Worm (Caenorhabditis elegans) whole organism, L4/young adult: Measurements from ENCODE around the gene Y17G9B.8.

ENCODE experiments used
- W03F9.2 ChIP-seq: fragments of 150-350 bp; optimal IDR thresholded peaks from 2 replicates; lab custom pipeline; 2014; ENCODE audit warnings: missing biosample characterization, missing genetic modification characterization
- dao-5 ChIP-seq: sonication (generic microtip); optimal IDR thresholded peaks from 2 replicates; lab custom pipeline; 2016; ENCODE audit warnings: missing genotype, missing genetic modification characterization, moderate library complexity, missing compliant biosample characterization
- him-1 ChIP-seq: sonication (generic microtip); optimal IDR thresholded peaks from 2 replicates; lab custom pipeline; 2016; ENCODE audit warnings: missing genotype, missing genetic modification reagents, missing genetic modification characterization, missing compliant biosample characterization

The Y17G9B.8 gene

DNA sequence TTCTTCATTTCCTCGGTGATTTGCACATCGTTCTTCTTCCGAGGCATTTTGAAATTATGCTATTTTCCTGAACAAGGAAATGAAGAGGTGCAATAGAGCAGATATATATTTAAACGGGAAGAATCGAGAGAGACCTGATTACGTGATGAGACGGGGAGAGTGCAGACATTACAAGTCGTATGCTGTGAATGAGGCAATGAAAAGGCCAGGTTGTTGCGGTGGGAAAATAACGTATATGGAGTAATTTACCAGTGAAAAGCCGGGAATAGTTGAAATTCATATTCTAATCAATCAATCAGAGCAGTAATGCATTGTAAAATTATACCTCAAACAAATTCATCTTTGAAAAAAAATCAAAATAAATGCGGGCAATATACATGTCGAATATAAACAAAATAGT lies at the start of gene Y17G9B.8:
TSS of gene Y17G9B.8 (minus strand) at position 182 of the 400 bp plus-strand sequence.
- no peak for TF ChIP-seq dao-5 (tag; lab: Kevin White, UChicago)

DNA sequence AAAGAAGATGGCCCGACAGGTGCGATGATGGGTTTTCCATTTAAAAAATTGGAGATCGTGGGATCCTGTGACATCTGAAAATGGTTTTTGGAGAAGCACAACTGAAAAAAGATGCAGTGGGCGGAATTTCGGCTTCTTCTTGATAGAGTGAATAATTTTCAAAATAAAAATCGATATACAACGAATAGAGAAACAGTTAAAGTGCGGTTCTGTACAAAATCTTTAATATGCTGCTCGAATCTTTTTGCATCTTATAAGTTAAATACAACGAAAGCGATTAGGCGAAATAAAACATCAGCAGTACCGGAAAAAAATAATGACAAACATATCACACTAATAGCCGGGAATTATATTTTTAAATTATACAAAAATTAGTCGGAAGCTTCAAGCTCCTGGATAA lies 48.6 kb upstream of the Y17G9B.8 start, which contains the start of gene H06H21.11:
TSS of gene H06H21.11 (minus strand) at position 101 of the 400 bp plus-strand sequence.
- TF ChIP-seq him-1 (tag; lab: Kevin White, UChicago) (no peak), dao-5 (tag; lab: Kevin White, UChicago) (no peak), W03F9.2 (tag; lab: Kevin White, UChicago) (no peak)

DNA sequence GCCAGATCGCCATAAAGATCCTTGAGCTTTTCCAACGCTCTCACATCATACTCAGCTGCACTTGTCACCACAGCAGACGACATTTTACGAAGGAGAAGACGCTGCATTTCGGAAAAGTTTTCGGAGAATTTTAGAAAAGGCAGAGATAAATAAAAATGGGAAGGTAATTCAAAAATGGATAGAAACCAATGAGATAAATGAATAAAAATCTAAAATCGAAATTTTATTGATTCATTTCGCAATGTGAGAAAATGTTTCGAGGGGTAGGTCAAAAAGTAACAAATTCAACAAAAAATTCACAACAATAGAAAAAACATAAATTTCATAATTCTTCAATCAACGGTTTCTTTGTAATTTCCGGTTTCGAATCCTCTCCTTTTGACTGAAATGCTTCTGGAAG lies 47.8 kb upstream of the Y17G9B.8 start, which contains the start of gene dpf-5:
TSS of gene dpf-5 (minus strand) at position 101 of the 400 bp plus-strand sequence.
- TF ChIP-seq dao-5 (tag; lab: Kevin White, UChicago) (no peak), W03F9.2 (tag; lab: Kevin White, UChicago) (no peak), him-1 (tag; lab: Kevin White, UChicago) (no peak)

DNA sequence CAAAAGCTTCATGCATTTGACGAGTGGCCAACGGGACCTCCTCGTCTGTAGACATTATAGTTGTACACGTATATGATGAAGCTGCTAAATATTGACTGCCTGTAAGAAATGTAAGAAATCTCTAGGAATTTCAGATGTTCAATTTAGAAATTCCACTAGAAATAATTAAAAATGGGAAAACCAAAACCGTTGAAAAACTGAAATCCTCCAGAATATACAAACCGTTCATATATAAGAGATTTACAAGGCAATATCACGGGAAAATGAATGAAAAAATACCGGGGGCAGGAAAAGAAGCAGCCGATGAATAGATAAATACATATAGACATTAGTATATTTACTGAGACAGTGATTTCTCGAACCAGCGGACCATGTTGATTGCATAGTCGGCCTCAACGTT lies 43.9 kb upstream of the Y17G9B.8 start, which contains the start of gene dpf-7:
TSS of gene dpf-7 (minus strand) at position 101 of the 400 bp plus-strand sequence.
- TF ChIP-seq W03F9.2 (tag; lab: Kevin White, UChicago), result no peak

DNA sequence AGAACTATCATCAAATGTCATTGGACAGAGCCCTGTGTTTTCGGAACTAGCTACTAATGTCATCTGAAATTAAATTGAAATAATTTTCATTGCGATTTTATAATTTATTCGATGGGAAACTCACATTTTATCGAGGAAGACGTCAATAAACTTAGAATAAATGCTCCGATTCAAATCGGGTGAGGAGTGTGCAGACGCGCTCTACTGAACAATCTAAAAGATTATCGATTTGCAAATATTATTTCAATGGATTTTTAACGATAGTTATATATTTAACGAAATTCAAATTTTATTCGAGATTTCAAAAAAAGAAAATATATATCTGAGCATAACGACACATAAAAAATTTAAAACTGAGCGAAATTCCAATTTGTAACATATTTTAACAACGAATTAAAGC lies 40.5 kb upstream of the Y17G9B.8 start, which contains the start of gene eor-1:
TSS of gene eor-1 (minus strand) at position 65 of the 400 bp plus-strand sequence.
- TF ChIP-seq W03F9.2 (tag; lab: Kevin White, UChicago) (peak; percentile 9), dao-5 (tag; lab: Kevin White, UChicago) (no peak)

DNA sequence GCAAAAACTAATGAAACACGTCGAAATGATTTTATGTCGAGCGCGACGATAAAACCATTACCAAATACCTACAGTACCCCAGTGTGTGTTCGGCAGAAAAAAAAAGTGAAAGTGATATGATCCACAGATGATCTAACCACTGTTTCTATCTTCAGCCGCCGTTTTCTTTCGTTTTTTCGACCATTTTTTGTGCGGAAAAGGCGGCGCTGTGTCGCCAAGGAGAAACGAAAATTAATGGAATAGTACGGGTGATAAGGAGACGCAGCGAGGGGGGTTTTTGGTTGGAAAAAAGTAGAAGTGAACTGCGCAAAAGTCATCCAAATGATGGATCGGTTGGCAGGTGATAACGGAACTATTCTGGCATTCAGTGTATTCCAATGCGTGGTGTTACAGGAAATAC lies 36.5 kb upstream of the Y17G9B.8 start:
- TF ChIP-seq him-1 (tag; lab: Kevin White, UChicago) (no peak), W03F9.2 (tag; lab: Kevin White, UChicago) (no peak), dao-5 (tag; lab: Kevin White, UChicago) (no peak)

DNA sequence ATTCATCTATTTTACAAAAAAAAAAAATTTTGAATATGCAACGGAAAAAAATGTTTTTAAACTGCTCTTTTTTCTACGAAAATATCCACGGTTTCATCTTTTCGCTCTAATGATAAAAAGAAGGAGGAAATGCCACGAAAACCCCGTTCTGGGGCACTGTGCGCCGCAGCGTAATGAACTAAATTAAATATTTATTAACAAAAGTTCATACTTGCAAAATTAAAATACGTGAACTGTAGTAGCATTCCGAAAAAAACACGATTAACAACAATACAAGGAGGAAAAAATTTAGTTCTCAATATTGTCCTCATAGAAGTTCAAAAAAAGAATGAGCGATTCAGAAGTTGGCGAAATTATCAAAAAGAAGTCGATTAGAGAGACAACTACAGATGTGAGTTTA lies 30.8 kb upstream of the Y17G9B.8 start, which contains the start of gene R11E3.1:
TSS of gene R11E3.1 (plus strand) at position 301 of the 400 bp plus-strand sequence.
- no peak for TF ChIP-seq him-1 (tag; lab: Kevin White, UChicago)
- no peak for TF ChIP-seq W03F9.2 (tag; lab: Kevin White, UChicago)
- TF ChIP-seq dao-5 (tag; lab: Kevin White, UChicago), result no peak

DNA sequence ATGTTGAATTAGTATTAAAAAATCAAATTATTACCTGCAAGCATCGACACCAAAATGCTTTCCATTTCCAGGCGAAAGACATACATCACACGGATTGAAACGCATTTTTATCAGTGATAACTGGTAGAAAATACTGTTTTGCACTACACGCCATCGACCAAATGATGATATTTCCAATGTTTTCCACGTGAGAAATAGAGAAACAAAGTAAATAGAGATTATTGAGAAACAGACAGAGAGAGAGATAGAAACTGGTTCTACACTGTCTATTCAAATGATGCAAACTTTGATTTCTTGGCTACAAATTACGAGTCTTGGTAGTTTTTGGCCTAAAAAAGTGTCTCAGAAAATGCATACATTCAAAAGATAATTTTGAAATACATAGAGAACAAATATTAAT lies 29.7 kb upstream of the Y17G9B.8 start, which contains the start of gene nhr-104:
TSS of gene nhr-104 (minus strand) at position 361 of the 400 bp plus-strand sequence.
- TF ChIP-seq dao-5 (tag; lab: Kevin White, UChicago) (no peak), W03F9.2 (tag; lab: Kevin White, UChicago) (no peak), him-1 (tag; lab: Kevin White, UChicago) (no peak)

DNA sequence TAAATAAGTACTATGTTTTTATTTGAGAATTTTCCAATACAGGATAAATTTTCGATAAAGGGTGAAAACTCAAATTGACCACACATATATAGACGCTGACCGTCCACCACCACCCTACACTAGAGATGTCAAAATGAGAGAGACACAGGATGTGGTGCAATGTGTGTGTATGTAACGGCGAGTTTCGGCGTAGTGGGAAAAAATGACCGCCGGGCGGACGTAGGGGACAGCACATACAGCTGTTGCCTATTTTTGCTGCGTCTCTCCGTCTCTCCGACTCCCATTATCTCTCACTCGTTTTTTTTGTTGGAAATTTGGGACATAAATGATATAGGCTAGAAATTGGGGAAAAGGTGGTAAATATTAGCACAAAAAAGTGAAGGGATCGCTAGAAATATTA lies 22.5 kb upstream of the Y17G9B.8 start:
- TF ChIP-seq dao-5 (tag; lab: Kevin White, UChicago) (no peak), him-1 (tag; lab: Kevin White, UChicago) (no peak), W03F9.2 (tag; lab: Kevin White, UChicago) (no peak)

DNA sequence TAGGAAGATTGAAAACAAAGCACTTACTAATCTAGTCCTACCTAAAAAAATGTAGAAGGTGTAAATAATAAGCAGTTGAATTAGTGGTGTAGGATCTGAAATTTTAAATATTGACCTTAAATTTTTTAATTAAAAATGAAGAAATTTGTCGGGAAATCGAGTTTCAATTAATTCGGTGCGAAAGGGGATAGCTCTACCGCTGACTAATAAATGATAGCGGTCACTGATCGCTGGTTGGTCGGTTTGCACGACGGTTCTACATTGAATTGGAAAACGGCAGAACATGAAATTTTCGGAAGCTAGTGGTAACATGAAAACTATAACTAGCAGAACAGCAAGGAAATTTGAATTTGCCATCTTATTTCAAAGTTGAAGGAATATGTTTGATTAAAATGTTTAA lies 21.5 kb upstream of the Y17G9B.8 start, which contains the start of gene set-15:
TSS of gene set-15 (minus strand) at position 101 of the 400 bp plus-strand sequence.
- no peak for TF ChIP-seq dao-5 (tag; lab: Kevin White, UChicago)

DNA sequence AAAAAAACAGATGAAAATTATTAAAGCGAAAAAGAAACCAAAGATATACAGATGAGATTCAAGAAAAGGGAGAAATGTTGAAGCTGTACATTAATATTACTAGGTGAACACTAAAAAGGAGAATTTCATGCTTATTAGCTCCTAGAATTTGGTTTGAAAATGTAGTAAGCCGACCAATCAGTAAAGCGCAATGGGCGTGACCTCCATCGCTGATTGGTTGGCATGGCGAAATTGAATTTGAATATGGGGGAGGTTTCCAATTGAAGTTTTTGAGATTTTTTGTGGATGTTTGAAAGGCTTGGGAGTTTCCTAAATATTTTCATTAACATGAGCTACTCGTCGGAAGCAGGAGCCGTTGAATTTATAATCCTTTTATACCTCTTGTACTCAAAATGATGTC lies 17.9 kb upstream of the Y17G9B.8 start:
- TF ChIP-seq him-1 (tag; lab: Kevin White, UChicago), result no peak
- TF ChIP-seq W03F9.2 (tag; lab: Kevin White, UChicago), result no peak
- no peak for TF ChIP-seq dao-5 (tag; lab: Kevin White, UChicago)

DNA sequence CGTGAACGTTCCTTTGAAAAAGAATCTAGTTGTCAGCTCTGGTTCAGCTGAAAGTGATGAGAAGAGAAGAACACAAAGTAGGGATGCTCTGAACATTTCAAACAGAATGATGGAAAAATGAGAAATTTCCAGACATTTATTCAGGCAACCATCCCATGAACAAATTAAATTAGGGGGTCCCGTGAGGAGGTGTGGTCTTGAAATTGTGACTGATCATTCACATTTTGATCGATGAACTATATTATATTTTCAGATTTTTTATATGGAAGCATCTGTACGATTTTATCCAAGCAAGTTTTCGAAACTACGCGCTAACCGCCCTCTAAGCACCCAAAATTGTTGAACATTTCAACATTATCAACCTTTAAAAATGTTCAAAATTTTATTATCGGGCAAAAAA lies 17.4 kb upstream of the Y17G9B.8 start, which contains the start of gene R11E3.19:
TSS of gene R11E3.19 (minus strand) at position 101 of the 400 bp plus-strand sequence.
- TF ChIP-seq W03F9.2 (tag; lab: Kevin White, UChicago) (no peak), dao-5 (tag; lab: Kevin White, UChicago) (no peak), him-1 (tag; lab: Kevin White, UChicago) (no peak)

DNA sequence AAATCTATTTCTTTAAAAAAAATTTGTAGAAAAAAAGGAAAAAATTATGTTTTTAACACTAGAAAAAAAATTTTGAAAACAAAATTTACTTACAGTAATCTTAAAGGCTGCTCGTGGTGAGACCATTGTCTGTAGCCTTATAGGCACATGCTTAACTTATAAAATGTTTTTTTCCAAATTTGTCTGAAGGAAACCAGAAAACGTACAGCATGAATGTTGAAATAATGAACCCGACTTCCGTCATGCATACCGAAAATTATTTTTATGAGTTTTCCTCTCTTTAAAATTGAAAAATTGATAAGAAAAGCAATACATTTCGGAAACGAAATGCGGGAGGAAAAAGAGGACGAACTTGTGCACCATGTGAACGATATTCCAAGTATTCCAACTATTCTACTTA lies 13.2 kb upstream of the Y17G9B.8 start, which contains the start of gene R11E3.2:
TSS of gene R11E3.2 (plus strand) at position 301 of the 400 bp plus-strand sequence.
- TF ChIP-seq W03F9.2 (tag; lab: Kevin White, UChicago), result no peak
- no peak for TF ChIP-seq dao-5 (tag; lab: Kevin White, UChicago)
- TF ChIP-seq him-1 (tag; lab: Kevin White, UChicago), result no peak

DNA sequence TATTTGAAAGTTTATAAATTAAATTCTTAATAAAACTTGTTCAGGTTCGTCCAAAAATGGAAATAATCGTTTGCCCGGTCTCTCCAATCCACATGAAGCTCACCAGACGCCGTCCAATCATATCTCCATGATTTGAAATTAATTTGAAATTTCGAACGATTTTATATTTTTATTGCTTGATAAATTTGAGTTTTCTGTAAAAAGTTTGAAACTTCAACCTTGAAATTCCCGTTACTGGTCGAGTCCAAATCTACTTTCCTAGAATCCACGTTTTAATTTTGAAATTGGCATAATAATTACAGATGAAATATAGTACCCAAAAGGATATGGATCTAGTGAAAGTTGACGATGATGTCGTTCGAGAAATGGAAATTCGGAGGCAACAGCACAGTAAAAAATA lies 5.8 kb upstream of the Y17G9B.8 start, which contains the start of gene npp-26:
TSS of gene npp-26 (plus strand) at position 301 of the 400 bp plus-strand sequence.
- TF ChIP-seq W03F9.2 (tag; lab: Kevin White, UChicago) (no peak), dao-5 (tag; lab: Kevin White, UChicago) (no peak), him-1 (tag; lab: Kevin White, UChicago) (no peak)
